Fruit fly (Drosophila melanogaster): ENCODE results near the gene CG13994.

The CG13994 gene

dm6 chr2L:6062382-6063082 lies at the start of gene CG13994, which contains the start of gene ND-51:
CG13994 (plus strand) TSS chr2L:6062989.
ND-51 (minus strand) TSS chr2L:6062757.
- TF ChIP-seq Dll (optimal IDR thresholded peaks at IDR 0.05) (no peak), psq (optimal IDR thresholded peaks at IDR 0.05) (no peak), usp (GFP tag; optimal IDR thresholded peaks at IDR 0.05) (no peak), pan (optimal IDR thresholded peaks at IDR 0.05) (no peak), CG8478 (optimal IDR thresholded peaks at IDR 0.05) (no peak), EcR (GFP tag; optimal IDR thresholded peaks at IDR 0.05) (no peak)

- TF ChIP-seq pan (optimal IDR thresholded peaks at IDR 0.05) (no peak), psq (optimal IDR thresholded peaks at IDR 0.05) (no peak), Dll (optimal IDR thresholded peaks at IDR 0.05) (no peak), usp (GFP tag; optimal IDR thresholded peaks at IDR 0.05) (no peak), CG8478 (optimal IDR thresholded peaks at IDR 0.05) (no peak), EcR (GFP tag; optimal IDR thresholded peaks at IDR 0.05) (no peak)
Observed at dm6 chr2L:6013071-6013417, 49.7 kb upstream of the CG13994 start.

dm6 chr2L:6019352-6020131 lies 43.2 kb upstream of the CG13994 start, which contains the start of gene H2.0:
H2.0 (minus strand) TSS chr2L:6019402.
- TF ChIP-seq Dll (optimal IDR thresholded peaks at IDR 0.05) (no peak), EcR (GFP tag; optimal IDR thresholded peaks at IDR 0.05) (no peak), pan (optimal IDR thresholded peaks at IDR 0.05) (no peak), psq (optimal IDR thresholded peaks at IDR 0.05) (no peak), usp (GFP tag; optimal IDR thresholded peaks at IDR 0.05) (no peak), CG8478 (optimal IDR thresholded peaks at IDR 0.05) (no peak)

- TF ChIP-seq EcR (GFP tag; optimal IDR thresholded peaks at IDR 0.05), result no peak
- no peak for TF ChIP-seq CG8478 (optimal IDR thresholded peaks at IDR 0.05)
- TF ChIP-seq usp (GFP tag; optimal IDR thresholded peaks at IDR 0.05), result no peak
- TF ChIP-seq Dll (optimal IDR thresholded peaks at IDR 0.05), result no peak
- TF ChIP-seq psq (optimal IDR thresholded peaks at IDR 0.05), result no peak
- TF ChIP-seq pan (optimal IDR thresholded peaks at IDR 0.05), result no peak
Observed at dm6 chr2L:6020535-6020934, 42.3 kb upstream of the CG13994 start, which contains the start of gene CG13996. CG13996 (plus strand) TSS chr2L:6020835.

- TF ChIP-seq CG8478 (optimal IDR thresholded peaks at IDR 0.05) (no peak), psq (optimal IDR thresholded peaks at IDR 0.05) (no peak), pan (optimal IDR thresholded peaks at IDR 0.05) (no peak), EcR (GFP tag; optimal IDR thresholded peaks at IDR 0.05) (no peak), Dll (optimal IDR thresholded peaks at IDR 0.05) (no peak)
Observed at dm6 chr2L:6022793-6023192, 40.0 kb upstream of the CG13994 start.

- TF ChIP-seq CG8478 (optimal IDR thresholded peaks at IDR 0.05) (no peak), usp (GFP tag; optimal IDR thresholded peaks at IDR 0.05) (no peak), pan (optimal IDR thresholded peaks at IDR 0.05) (no peak), psq (optimal IDR thresholded peaks at IDR 0.05) (no peak), EcR (GFP tag; optimal IDR thresholded peaks at IDR 0.05) (no peak), Dll (optimal IDR thresholded peaks at IDR 0.05) (no peak)
Observed at dm6 chr2L:6024345-6024907, 38.4 kb upstream of the CG13994 start, which contains the start of gene CG9107. CG9107 (minus strand) TSS chr2L:6024539.

- TF ChIP-seq pan (optimal IDR thresholded peaks at IDR 0.05), result no peak
- TF ChIP-seq usp (GFP tag; optimal IDR thresholded peaks at IDR 0.05), result no peak
- no peak for TF ChIP-seq EcR (GFP tag; optimal IDR thresholded peaks at IDR 0.05)
- TF ChIP-seq psq (optimal IDR thresholded peaks at IDR 0.05), result no peak
- no peak for TF ChIP-seq CG8478 (optimal IDR thresholded peaks at IDR 0.05)
- no peak for TF ChIP-seq Dll (optimal IDR thresholded peaks at IDR 0.05)
Observed at dm6 chr2L:6028712-6029111, 34.1 kb upstream of the CG13994 start.

dm6 chr2L:6031838-6032237 lies 31.0 kb upstream of the CG13994 start:
- TF ChIP-seq psq (optimal IDR thresholded peaks at IDR 0.05) (no peak), usp (GFP tag; optimal IDR thresholded peaks at IDR 0.05) (no peak)

- TF ChIP-seq usp (GFP tag; optimal IDR thresholded peaks at IDR 0.05), result no peak
- TF ChIP-seq EcR (GFP tag; optimal IDR thresholded peaks at IDR 0.05), result no peak
- TF ChIP-seq pan (optimal IDR thresholded peaks at IDR 0.05), result no peak
- no peak for TF ChIP-seq CG8478 (optimal IDR thresholded peaks at IDR 0.05)
- no peak for TF ChIP-seq psq (optimal IDR thresholded peaks at IDR 0.05)
- no peak for TF ChIP-seq Dll (optimal IDR thresholded peaks at IDR 0.05)
Observed at dm6 chr2L:6034344-6034743, 28.4 kb upstream of the CG13994 start, which contains the start of gene CG9109. CG9109 (minus strand) TSS chr2L:6034423.

dm6 chr2L:6035155-6035554 lies 27.6 kb upstream of the CG13994 start:
- no peak for TF ChIP-seq EcR (GFP tag; optimal IDR thresholded peaks at IDR 0.05)
- TF ChIP-seq CG8478 (optimal IDR thresholded peaks at IDR 0.05), result no peak
- TF ChIP-seq Dll (optimal IDR thresholded peaks at IDR 0.05), result no peak
- no peak for TF ChIP-seq pan (optimal IDR thresholded peaks at IDR 0.05)
- TF ChIP-seq usp (GFP tag; optimal IDR thresholded peaks at IDR 0.05), result no peak
- TF ChIP-seq psq (optimal IDR thresholded peaks at IDR 0.05), result no peak

dm6 chr2L:6036710-6037109 lies 26.1 kb upstream of the CG13994 start, which contains the start of gene mtm:
mtm (minus strand) TSS chr2L:6037015.
- TF ChIP-seq usp (GFP tag; optimal IDR thresholded peaks at IDR 0.05) (no peak), psq (optimal IDR thresholded peaks at IDR 0.05) (no peak), EcR (GFP tag; optimal IDR thresholded peaks at IDR 0.05) (no peak), pan (optimal IDR thresholded peaks at IDR 0.05) (no peak)

dm6 chr2L:6037830-6038229 lies 25.0 kb upstream of the CG13994 start, which contains the start of the genes CG9117 and CG31643:
CG9117 (minus strand) TSS chr2L:6037902.
CG31643 (plus strand) TSS chr2L:6038117.
- TF ChIP-seq CG8478 (optimal IDR thresholded peaks at IDR 0.05), result no peak
- no peak for TF ChIP-seq usp (GFP tag; optimal IDR thresholded peaks at IDR 0.05)
- TF ChIP-seq psq (optimal IDR thresholded peaks at IDR 0.05), result no peak
- no peak for TF ChIP-seq pan (optimal IDR thresholded peaks at IDR 0.05)
- TF ChIP-seq Dll (optimal IDR thresholded peaks at IDR 0.05), result no peak
- TF ChIP-seq EcR (GFP tag; optimal IDR thresholded peaks at IDR 0.05), result no peak
